Worm (Caenorhabditis elegans): Measurements from ENCODE around the gene srp-8.

DNA sequence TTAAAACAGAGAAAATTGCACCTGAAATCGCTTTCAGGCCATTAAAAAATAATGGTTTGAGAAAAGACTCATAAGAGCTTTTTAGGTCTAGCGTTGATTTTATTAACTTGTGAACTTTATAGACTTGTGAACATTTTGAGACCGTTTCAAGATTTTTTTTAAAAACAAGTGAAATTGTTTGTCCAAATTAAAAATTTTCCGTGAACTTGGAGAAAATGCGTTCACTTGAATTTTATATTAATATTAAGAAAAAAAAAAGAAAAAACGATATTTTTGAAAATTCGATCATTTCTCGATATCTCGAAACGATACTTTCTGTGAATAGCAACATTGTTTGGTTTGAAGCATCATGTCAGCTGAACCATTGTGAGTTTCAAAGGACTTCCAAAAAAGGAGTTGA, 6.9 kb downstream of the srp-8 start, which contains the start of gene F20D6.1:
- TF ChIP-seq elt-3 (tag; optimal IDR thresholded peaks at IDR 0.05) (no peak), blmp-1 (tag; optimal IDR thresholded peaks at IDR 0.05) (no peak), nhr-28 (tag; optimal IDR thresholded peaks at IDR 0.05) (no peak), ztf-11 (tag; optimal IDR thresholded peaks at IDR 0.05) (no peak), lin-13 (tag; optimal IDR thresholded peaks at IDR 0.05) (no peak), ham-2 (GFP tag; optimal IDR thresholded peaks at IDR 0.05) (no peak), nhr-237 (tag; optimal IDR thresholded peaks at IDR 0.05) (no peak)

Data from whole organism, mixed stage, embryonic.